Fruit fly (Drosophila melanogaster) whole organism, prepupa: Measurements from ENCODE around the gene Obp18a.

Experiments
- Blimp-1 ChIP-seq: fragments of 200-800 bp; sonication (Bioruptor generic); optimal IDR thresholded peaks from 3 replicates; lab custom pipeline; 2017; ENCODE audit warnings: missing biosample characterization, missing genetic modification characterization, mild to moderate bottlenecking, moderate library complexity, missing genetic modification reagents
- CG10631 ChIP-seq: fragments of 200-800 bp; sonication (Bioruptor generic); optimal IDR thresholded peaks from 2 replicates; lab custom pipeline; 2016; ENCODE audit warnings: missing biosample characterization, missing genetic modification characterization
- CG10669 ChIP-seq: fragments of 200-800 bp; sonication (Bioruptor generic); optimal IDR thresholded peaks from 3 replicates; lab custom pipeline; 2018; ENCODE audit warnings: missing biosample characterization, mild to moderate bottlenecking, missing genetic modification characterization, moderate library complexity
- CG11294 ChIP-seq: fragments of 200-800 bp; sonication (Bioruptor generic); IDR thresholded peaks from 2 replicates; pipeline ENCODE4 v1.3.6; 2022; ENCODE audit warnings: missing biosample characterization, missing genetic modification characterization
- CG11902 ChIP-seq: fragments of 200-800 bp; sonication (Bioruptor generic); optimal IDR thresholded peaks from 3 replicates; lab custom pipeline; 2016; ENCODE audit warnings: missing biosample characterization, missing genetic modification characterization
- CG31627 ChIP-seq: fragments of 200-800 bp; sonication (Bioruptor generic); optimal IDR thresholded peaks from 3 replicates; lab custom pipeline; 2016; ENCODE audit warnings: missing biosample characterization, missing genetic modification characterization
- CG4318 ChIP-seq: fragments of 200-800 bp; sonication (Bioruptor generic); optimal IDR thresholded peaks from 3 replicates; lab custom pipeline; 2017; ENCODE audit warnings: missing biosample characterization, mild to moderate bottlenecking, missing genetic modification characterization
- CG6163 ChIP-seq: fragments of 200-800 bp; sonication (Bioruptor generic); IDR thresholded peaks from 3 replicates; pipeline ENCODE4 v1.3.6; 2022; ENCODE audit warnings: missing biosample characterization, missing genetic modification characterization
- CG6276 ChIP-seq: fragments of 200-800 bp; sonication (Bioruptor generic); optimal IDR thresholded peaks from 2 replicates; lab custom pipeline; 2017; ENCODE audit warnings: missing biosample characterization, mild to moderate bottlenecking, missing genetic modification characterization
- CG7368 ChIP-seq: fragments of 200-800 bp; sonication (Bioruptor generic); optimal IDR thresholded peaks from 3 replicates; lab custom pipeline; 2016; ENCODE audit warnings: missing biosample characterization, missing genetic modification characterization
- CG8119 ChIP-seq: fragments of 200-800 bp; sonication (Bioruptor generic); IDR thresholded peaks from 3 replicates; pipeline ENCODE4 v1.3.6; 2022; ENCODE audit warnings: missing biosample characterization, missing genetic modification characterization
- CG8319 ChIP-seq: fragments of 200-800 bp; sonication (Bioruptor generic); optimal IDR thresholded peaks from 3 replicates; lab custom pipeline; 2016; ENCODE audit warnings: missing biosample characterization, missing genetic modification characterization
- Eip93F ChIP-seq: fragments of 200-800 bp; sonication (Bioruptor generic); optimal IDR thresholded peaks from 2 replicates; lab custom pipeline; 2016; ENCODE audit warnings: missing biosample characterization, mild to moderate bottlenecking, missing genetic modification characterization
- Ets21C ChIP-seq: fragments of 200-800 bp; sonication (Bioruptor generic); optimal IDR thresholded peaks from 3 replicates; lab custom pipeline; 2016; ENCODE audit warnings: missing biosample characterization, missing genetic modification characterization
- Ets96B ChIP-seq: fragments of 200-800 bp; optimal IDR thresholded peaks from 2 replicates; lab custom pipeline; 2019; ENCODE audit warnings: missing biosample characterization, mild to moderate bottlenecking, missing genetic modification characterization, moderate library complexity
- Hr38 ChIP-seq: sonication (Bioruptor generic); optimal IDR thresholded peaks from 2 replicates; lab custom pipeline; 2016; ENCODE audit warnings: missing biosample characterization, missing genetic modification characterization
- Hr39 ChIP-seq: fragments of 200-800 bp; sonication (Bioruptor generic); optimal IDR thresholded peaks from 2 replicates; lab custom pipeline; 2016; ENCODE audit warnings: missing biosample characterization, missing genetic modification characterization
- Met ChIP-seq: fragments of 200-800 bp; sonication (Bioruptor generic); optimal IDR thresholded peaks from 3 replicates; lab custom pipeline; 2016; ENCODE audit warnings: missing biosample characterization, missing genetic modification characterization
- OdsH ChIP-seq: fragments of 200-800 bp; sonication (Bioruptor generic); optimal IDR thresholded peaks from 3 replicates; lab custom pipeline; 2016; ENCODE audit warnings: missing biosample characterization, missing genetic modification characterization
- Sox102F ChIP-seq: fragments of 200-800 bp; sonication (Bioruptor generic); optimal IDR thresholded peaks from 2 replicates; lab custom pipeline; 2016; ENCODE audit warnings: missing biosample characterization, mild to moderate bottlenecking, missing genetic modification characterization
- Sox14 ChIP-seq: fragments of 200-800 bp; sonication (Bioruptor generic); optimal IDR thresholded peaks from 3 replicates; lab custom pipeline; 2016; ENCODE audit warnings: missing biosample characterization, missing genetic modification characterization
- Sox15 ChIP-seq: fragments of 200-800 bp; sonication (Bioruptor generic); optimal IDR thresholded peaks from 3 replicates; lab custom pipeline; 2016; ENCODE audit warnings: missing biosample characterization, missing genetic modification characterization
- acj6 ChIP-seq: fragments of 200-800 bp; sonication (Bioruptor generic); optimal IDR thresholded peaks from 3 replicates; lab custom pipeline; 2016; ENCODE audit warnings: missing biosample characterization, missing genetic modification characterization
- dac ChIP-seq: fragments of 200-800 bp; sonication (Bioruptor generic); optimal IDR thresholded peaks from 2 replicates; lab custom pipeline; 2017; ENCODE audit warnings: missing biosample characterization, mild to moderate bottlenecking, missing genetic modification characterization
- dsx ChIP-seq: fragments of 200-800 bp; optimal IDR thresholded peaks from 3 replicates; lab custom pipeline; 2019; ENCODE audit warnings: missing biosample characterization, mild to moderate bottlenecking, missing genetic modification characterization, moderate library complexity; ENCODE audit not compliant: poor library complexity, severe bottlenecking
- eg ChIP-seq: fragments of 200-800 bp; sonication (Bioruptor generic); IDR thresholded peaks from 3 replicates; pipeline ENCODE4 v1.3.6; 2022; ENCODE audit warnings: missing biosample characterization, missing genetic modification characterization
- esn ChIP-seq: fragments of 200-800 bp; sonication (Bioruptor generic); optimal IDR thresholded peaks from 2 replicates; lab custom pipeline; 2016; ENCODE audit warnings: missing biosample characterization, mild to moderate bottlenecking, missing genetic modification characterization, moderate library complexity
- fd59A ChIP-seq: fragments of 200-800 bp; sonication (Bioruptor generic); optimal IDR thresholded peaks from 2 replicates; lab custom pipeline; 2017; ENCODE audit warnings: missing biosample characterization, mild to moderate bottlenecking, missing genetic modification characterization, missing genetic modification reagents
- fkh ChIP-seq: fragments of 200-800 bp; sonication (Bioruptor generic); optimal IDR thresholded peaks from 3 replicates; lab custom pipeline; 2017; ENCODE audit warnings: missing biosample characterization, mild to moderate bottlenecking, missing genetic modification characterization, moderate library complexity
- lz ChIP-seq: fragments of 200-800 bp; sonication (Bioruptor generic); optimal IDR thresholded peaks from 3 replicates; lab custom pipeline; 2016; ENCODE audit warnings: missing biosample characterization, missing genetic modification characterization
- net ChIP-seq: fragments of 200-800 bp; sonication (Bioruptor generic); optimal IDR thresholded peaks from 3 replicates; lab custom pipeline; 2016; ENCODE audit warnings: missing biosample characterization, missing genetic modification characterization
- pdm3 ChIP-seq: fragments of 200-800 bp; sonication (Bioruptor generic); optimal IDR thresholded peaks from 3 replicates; lab custom pipeline; 2016; ENCODE audit warnings: missing biosample characterization, missing genetic modification characterization
- salr ChIP-seq, 2 experiments: fragments of 200-800 bp; sonication (Bioruptor generic); optimal IDR thresholded peaks; 3 replicates each; lab custom pipeline; 2016 to 2018; ENCODE audit warnings: missing biosample characterization in 2 of 2, missing genetic modification characterization in 2 of 2, mild to moderate bottlenecking in 1 of 2
- svp ChIP-seq: fragments of 200-800 bp; sonication (Bioruptor generic); peaks from one replicate; lab custom pipeline; 2016; ENCODE audit warnings: missing biosample characterization, missing genetic modification characterization
- vri ChIP-seq: fragments of 200-800 bp; sonication (Bioruptor generic); optimal IDR thresholded peaks from 3 replicates; lab custom pipeline; 2016; ENCODE audit warnings: missing biosample characterization, mild to moderate bottlenecking, missing genetic modification characterization

Gene Obp18a

dm6 chrX:19172955-19173354 is 37.3 kb upstream of the Obp18a start (continued):
- TF ChIP-seq Met, result peak; percentile 27
- peak; percentile 39 for TF ChIP-seq Sox14 (GFP tag; lab: Kevin White, UChicago)
- peak; percentile 1 for TF ChIP-seq CG4318 (GFP tag; lab: Kevin White, UChicago)
- peak; percentile 42 for TF ChIP-seq fd59A (GFP tag; lab: Kevin White, UChicago)
- no peak for TF ChIP-seq dac (GFP tag; lab: Kevin White, UChicago)
- no peak for TF ChIP-seq fkh (GFP tag; lab: Kevin White, UChicago)
- TF ChIP-seq esn (GFP tag; lab: Kevin White, UChicago), result no peak

- no peak for TF ChIP-seq CG8119 (GFP tag; lab: Robert Waterston, UW)
- TF ChIP-seq Sox102F (GFP tag; lab: Kevin White, UChicago), result no peak
- TF ChIP-seq CG4318 (GFP tag; lab: Kevin White, UChicago), result no peak
- TF ChIP-seq Sox15 (GFP tag; lab: Kevin White, UChicago), result no peak
- no peak for TF ChIP-seq Met
- no peak for TF ChIP-seq svp (GFP tag; lab: Kevin White, UChicago)
- no peak for TF ChIP-seq CG6276 (GFP tag; lab: Kevin White, UChicago)
- TF ChIP-seq vri (GFP tag; lab: Kevin White, UChicago), result no peak
- no peak for TF ChIP-seq CG10669 (GFP tag; lab: Kevin White, UChicago)
- TF ChIP-seq, all 60 proteins: peak for 0
These were observed 36.3 kb upstream of the Obp18a start for dm6 chrX:19171926-19172325.

dm6 chrX:19170791-19171190 is 35.1 kb upstream of the Obp18a start, which contains the start of gene Inx5:
Gene Inx5, minus strand, starts transcription at chrX:19170883.
- no peak for TF ChIP-seq CG10631 (GFP tag; lab: Kevin White, UChicago)
- no peak for TF ChIP-seq CG7368
- no peak for TF ChIP-seq Sox15 (GFP tag; lab: Kevin White, UChicago)
- no peak for TF ChIP-seq lz
- TF ChIP-seq OdsH (GFP tag; lab: Kevin White, UChicago), result no peak
- no peak for TF ChIP-seq Hr38
- TF ChIP-seq svp (GFP tag; lab: Kevin White, UChicago), result no peak
- TF ChIP-seq, all 60 proteins: peak for 0

dm6 chrX:19167586-19168403 is 32.1 kb upstream of the Obp18a start:
- no peak for TF ChIP-seq Eip93F
- no peak for TF ChIP-seq CG10631 (GFP tag; lab: Kevin White, UChicago)
- TF ChIP-seq svp (GFP tag; lab: Kevin White, UChicago), result peak; percentile 65
- peak; percentile 50 for TF ChIP-seq vri (GFP tag; lab: Kevin White, UChicago)
- TF ChIP-seq dsx (GFP tag; lab: Kevin White, UChicago), result peak; percentile 18
- peak; percentile 81 for TF ChIP-seq fkh (GFP tag; lab: Kevin White, UChicago)
- TF ChIP-seq, all 60 proteins: peak for 4

dm6 chrX:19167032-19167568 is 31.4 kb upstream of the Obp18a start, which contains the start of gene RhoGAP18B:
Gene RhoGAP18B, minus strand, starts transcription at chrX:19167082.
- TF ChIP-seq CG6163 (GFP tag; lab: Robert Waterston, UW), result 0 out of 3 replicates have a peak, but pooled peaks have one; percentile 8
- no peak for TF ChIP-seq esn (GFP tag; lab: Kevin White, UChicago)

- peak; percentile 18 for TF ChIP-seq Ets96B (tag; lab: Kevin White, UChicago)
- TF ChIP-seq eg (GFP tag; lab: Robert Waterston, UW), result 0 out of 3 replicates have a peak, but pooled peaks have one; percentile 30
- TF ChIP-seq svp (GFP tag; lab: Kevin White, UChicago), result peak; percentile 82
- TF ChIP-seq Hr39 (GFP tag; lab: Kevin White, UChicago), result peak; percentile 63
- TF ChIP-seq CG11294, result no peak
- TF ChIP-seq CG10631 (GFP tag; lab: Kevin White, UChicago), result peak; percentile 28
- peak; percentile 38 for TF ChIP-seq CG6276 (GFP tag; lab: Kevin White, UChicago)
- TF ChIP-seq net (GFP tag; lab: Kevin White, UChicago), result peak; percentile 19
- peak; percentile 45 for TF ChIP-seq pdm3 (GFP tag; lab: Kevin White, UChicago)
- peak; percentile 7 for TF ChIP-seq CG4318 (GFP tag; lab: Kevin White, UChicago)
- peak in 1 of 2 experiments; percentile 14 for TF ChIP-seq salr (GFP tag; optimal IDR thresholded peaks at IDR 0.05; lab: Kevin White, UChicago)
- TF ChIP-seq Ets21C (GFP tag; lab: Kevin White, UChicago), result peak; percentile 42
- peak; percentile 62 for TF ChIP-seq CG31627 (GFP tag; lab: Kevin White, UChicago)
- TF ChIP-seq CG8319 (GFP tag; lab: Kevin White, UChicago), result peak; percentile 3
- TF ChIP-seq fd59A (GFP tag; lab: Kevin White, UChicago), result peak; percentile 39
- peak; percentile 51 for TF ChIP-seq vri (GFP tag; lab: Kevin White, UChicago)
- TF ChIP-seq acj6, result peak; percentile 44
- peak; percentile 5 for TF ChIP-seq CG11902
- TF ChIP-seq lz, result peak; percentile 63
- TF ChIP-seq Blimp-1, result no peak
These were observed 30.7 kb upstream of the Obp18a start for dm6 chrX:19166152-19166935.
